Fruit fly (Drosophila melanogaster) S2 (cell line): ENCODE measurements around the gene CG12253.

Experiments
- CG8478 ChIP-seq: fragments of >200 bp; optimal IDR thresholded peaks from 2 replicates; lab custom pipeline; 2018
- CTCF ChIP-seq, 2 experiments: fragments of >200 bp; optimal IDR thresholded peaks; 2 replicates each; lab custom pipeline; 2018

CG12253 gene

dm6 chr2L:11032285-11032970 is 44.8 kb downstream of the CG12253 start:
- no peak for TF ChIP-seq CG8478 (lab: Kevin White, UChicago)
- no peak for TF ChIP-seq CTCF (optimal IDR thresholded peaks at IDR 0.05; lab: Kevin White, UChicago)

- TF ChIP-seq CG8478 (lab: Kevin White, UChicago) (no peak), CTCF (optimal IDR thresholded peaks at IDR 0.05; lab: Kevin White, UChicago) (no peak)
These were observed 46.9 kb downstream of the CG12253 start, which contains the start of gene CG18666 for dm6 chr2L:11034495-11034894. Gene CG18666 (plus strand): TSS chr2L:11034795.

- no peak for TF ChIP-seq CTCF (optimal IDR thresholded peaks at IDR 0.05; lab: Kevin White, UChicago)
- TF ChIP-seq CG8478 (lab: Kevin White, UChicago) = no peak
These were observed 50.2 kb downstream of the CG12253 start for dm6 chr2L:11037583-11038517.
